Worm (Caenorhabditis elegans) whole organism, mixed stage, embryonic: ENCODE measurements around the gene pqn-41.

Source experiments
- M03D4.4 ChIP-seq: sonication (generic microtip); optimal IDR thresholded peaks from 2 replicates; lab custom pipeline; 2017; ENCODE audit warnings: mild to moderate bottlenecking, missing genetic modification characterization, missing compliant biosample characterization
- bed-3 ChIP-seq: fragments of 200-800 bp; sonication (Bioruptor generic); optimal IDR thresholded peaks from 3 replicates; lab custom pipeline; 2018; ENCODE audit warnings: mild to moderate bottlenecking, missing genetic modification characterization, moderate library complexity, missing compliant biosample characterization
- blmp-1 ChIP-seq: fragments of 150-350 bp; optimal IDR thresholded peaks from 2 replicates; lab custom pipeline; 2014; ENCODE audit warnings: missing biosample characterization, missing genetic modification characterization
- ceh-39 ChIP-seq: fragments of 150-350 bp; optimal IDR thresholded peaks from 2 replicates; lab custom pipeline; 2014; ENCODE audit warnings: missing biosample characterization, missing genetic modification characterization
- ceh-83 ChIP-seq: fragments of 200-800 bp; sonication (Bioruptor generic); optimal IDR thresholded peaks from 2 replicates; lab custom pipeline; 2018; ENCODE audit warnings: mild to moderate bottlenecking, missing genetic modification characterization, missing compliant biosample characterization
- ces-1 ChIP-seq: fragments of 150-350 bp; optimal IDR thresholded peaks from 2 replicates; lab custom pipeline; 2014; ENCODE audit warnings: missing biosample characterization, missing genetic modification reagents, missing genetic modification characterization
- cnd-1 ChIP-seq: fragments of 200-800 bp; sonication (Bioruptor generic); optimal IDR thresholded peaks from 2 replicates; lab custom pipeline; 2018; ENCODE audit warnings: mild to moderate bottlenecking, missing genetic modification characterization, missing compliant biosample characterization
- drap-1 ChIP-seq: fragments of 200-800 bp; sonication (Bioruptor generic); optimal IDR thresholded peaks from 3 replicates; lab custom pipeline; 2018; ENCODE audit warnings: mild to moderate bottlenecking, missing genetic modification characterization, missing compliant biosample characterization
- elt-1 ChIP-seq: sonication (generic microtip); optimal IDR thresholded peaks from 2 replicates; lab custom pipeline; 2017; ENCODE audit warnings: missing genetic modification characterization, mild to moderate bottlenecking, missing compliant biosample characterization, antibody characterized with exemption, moderate library complexity, borderline replicate concordance; ENCODE audit not compliant: insufficient read depth
- elt-3 ChIP-seq: fragments of 150-350 bp; optimal IDR thresholded peaks from 2 replicates; lab custom pipeline; 2014; ENCODE audit warnings: missing biosample characterization, missing genetic modification characterization
- flh-1 ChIP-seq: fragments of 200-800 bp; sonication (Bioruptor generic); optimal IDR thresholded peaks from 2 replicates; lab custom pipeline; 2018; ENCODE audit warnings: mild to moderate bottlenecking, missing genetic modification characterization, moderate library complexity, missing compliant biosample characterization
- ham-2 ChIP-seq: fragments of 200-800 bp; sonication (Bioruptor generic); optimal IDR thresholded peaks from 2 replicates; lab custom pipeline; 2018; ENCODE audit warnings: mild to moderate bottlenecking, missing genetic modification characterization, missing compliant biosample characterization
- hlh-1 ChIP-seq: fragments of 150-350 bp; optimal IDR thresholded peaks from 2 replicates; lab custom pipeline; 2014; ENCODE audit warnings: missing biosample characterization, missing genetic modification reagents, missing genetic modification characterization
- lin-13 ChIP-seq: fragments of 150-350 bp; optimal IDR thresholded peaks from 2 replicates; lab custom pipeline; 2014; ENCODE audit warnings: missing biosample characterization, missing genetic modification characterization
- lin-32 ChIP-seq: fragments of 200-800 bp; sonication (Bioruptor generic); optimal IDR thresholded peaks from 2 replicates; lab custom pipeline; 2018; ENCODE audit warnings: mild to moderate bottlenecking, missing genetic modification characterization, missing compliant biosample characterization
- lsy-2 ChIP-seq: fragments of 150-350 bp; optimal IDR thresholded peaks from 2 replicates; lab custom pipeline; 2014; ENCODE audit warnings: missing biosample characterization, missing genetic modification characterization
- mep-1 ChIP-seq: fragments of 150-350 bp; optimal IDR thresholded peaks from 2 replicates; lab custom pipeline; 2017; ENCODE audit warnings: missing biosample characterization, missing genetic modification reagents, missing genetic modification characterization, inconsistent platforms
- mls-2 ChIP-seq: sonication (generic microtip); optimal IDR thresholded peaks from 2 replicates; lab custom pipeline; 2016; ENCODE audit warnings: mild to moderate bottlenecking, missing genetic modification characterization, moderate library complexity, missing compliant biosample characterization
- nhr-12 ChIP-seq: fragments of 150-350 bp; optimal IDR thresholded peaks from 2 replicates; lab custom pipeline; 2014; ENCODE audit warnings: missing biosample characterization, missing genetic modification characterization
- nhr-2 ChIP-seq: fragments of 150-350 bp; optimal IDR thresholded peaks from 2 replicates; lab custom pipeline; 2014; ENCODE audit warnings: missing biosample characterization, missing genetic modification characterization
- nhr-237 ChIP-seq: fragments of 150-350 bp; optimal IDR thresholded peaks from 2 replicates; lab custom pipeline; 2014; ENCODE audit warnings: missing biosample characterization, missing genetic modification characterization
- nhr-76 ChIP-seq: sonication (generic microtip); optimal IDR thresholded peaks from 2 replicates; lab custom pipeline; 2017; ENCODE audit warnings: missing biosample characterization, missing genetic modification characterization
- pha-4 ChIP-seq: fragments of 150-350 bp; optimal IDR thresholded peaks from 2 replicates; lab custom pipeline; 2018; ENCODE audit warnings: missing biosample characterization, missing genetic modification reagents, missing genetic modification characterization
- sem-2 ChIP-seq: fragments of 200-800 bp; sonication (Bioruptor generic); optimal IDR thresholded peaks from 2 replicates; lab custom pipeline; 2018; ENCODE audit warnings: mild to moderate bottlenecking, missing genetic modification characterization, missing compliant biosample characterization
- snpc-4 ChIP-seq: fragments of 150-350 bp; optimal IDR thresholded peaks from 2 replicates; lab custom pipeline; 2014; ENCODE audit warnings: missing biosample characterization, missing genetic modification characterization
- sptf-1 ChIP-seq: sonication (generic microtip); optimal IDR thresholded peaks from 2 replicates; lab custom pipeline; 2017; ENCODE audit warnings: mild to moderate bottlenecking, missing genetic modification characterization, moderate library complexity, missing compliant biosample characterization
- tbx-8 ChIP-seq: fragments of 200-800 bp; sonication (Bioruptor generic); optimal IDR thresholded peaks from 2 replicates; lab custom pipeline; 2018; ENCODE audit warnings: mild to moderate bottlenecking, missing genetic modification characterization, moderate library complexity, missing compliant biosample characterization
- unc-120 ChIP-seq: sonication (generic microtip); optimal IDR thresholded peaks from 2 replicates; lab custom pipeline; 2017; ENCODE audit warnings: missing genetic modification characterization, missing compliant biosample characterization; ENCODE audit not compliant: poor library complexity, severe bottlenecking
- unc-39 ChIP-seq: fragments of 150-350 bp; optimal IDR thresholded peaks from 2 replicates; lab custom pipeline; 2014; ENCODE audit warnings: missing biosample characterization, missing genetic modification characterization
- unc-62 ChIP-seq: fragments of 150-350 bp; optimal IDR thresholded peaks from 2 replicates; lab custom pipeline; 2014; ENCODE audit warnings: missing biosample characterization, missing genetic modification reagents, missing genetic modification characterization
- zip-8 ChIP-seq: fragments of 150-350 bp; optimal IDR thresholded peaks from 2 replicates; lab custom pipeline; 2014; ENCODE audit warnings: missing biosample characterization, missing genetic modification characterization
- ztf-11 ChIP-seq: fragments of 150-350 bp; optimal IDR thresholded peaks from 2 replicates; lab custom pipeline; 2014; ENCODE audit warnings: missing biosample characterization, missing genetic modification characterization

pqn-41 gene

ce11 chrIII:1886914-1887313, 18.8 kb upstream of the pqn-41 start:
- TF ChIP-seq mep-1 (tag; lab: Kevin White, UChicago) (no peak), ces-1 (GFP tag; lab: Kevin White, UChicago) (no peak), unc-120 (tag; lab: Kevin White, UChicago) (no peak), lin-32 (GFP tag; lab: Kevin White, UChicago) (no peak), hlh-1 (tag; lab: Kevin White, UChicago) (no peak), nhr-76 (tag; lab: Kevin White, UChicago) (no peak), cnd-1 (tag; lab: Kevin White, UChicago) (no peak), elt-3 (tag; lab: Kevin White, UChicago) (no peak), elt-1 (tag; lab: Kevin White, UChicago) (no peak), unc-39 (tag; lab: Kevin White, UChicago) (no peak), mls-2 (no peak)

ce11 chrIII:1887354-1887753, 18.4 kb upstream of the pqn-41 start, which contains the start of gene B0524.3:
B0524.3 (plus strand) TSS chrIII:1887654.
- TF ChIP-seq nhr-2 (tag; lab: Kevin White, UChicago) (no peak), snpc-4 (tag; lab: Kevin White, UChicago) (no peak), ceh-83 (GFP tag; lab: Kevin White, UChicago) (no peak), blmp-1 (tag; lab: Kevin White, UChicago) (no peak), bed-3 (GFP tag; lab: Kevin White, UChicago) (no peak), lsy-2 (tag; lab: Kevin White, UChicago) (no peak), nhr-76 (tag; lab: Kevin White, UChicago) (no peak), M03D4.4 (tag; lab: Kevin White, UChicago) (no peak), tbx-8 (no peak), mep-1 (tag; lab: Kevin White, UChicago) (no peak), hlh-1 (tag; lab: Kevin White, UChicago) (no peak), unc-120 (tag; lab: Kevin White, UChicago) (no peak), ham-2 (no peak), pha-4 (tag; lab: Kevin White, UChicago) (no peak), ceh-39 (tag; lab: Kevin White, UChicago) (no peak), sem-2 (GFP tag; lab: Kevin White, UChicago) (no peak), nhr-12 (tag; lab: Kevin White, UChicago) (no peak)

- TF ChIP-seq ceh-39 (tag; lab: Kevin White, UChicago) = no peak
- no peak for TF ChIP-seq ztf-11 (tag; lab: Kevin White, UChicago)
- TF ChIP-seq mep-1 (tag; lab: Kevin White, UChicago) = no peak
- TF ChIP-seq nhr-76 (tag; lab: Kevin White, UChicago) = no peak
- no peak for TF ChIP-seq tbx-8
- no peak for TF ChIP-seq sptf-1
- no peak for TF ChIP-seq drap-1 (GFP tag; lab: Kevin White, UChicago)
- no peak for TF ChIP-seq ham-2
- TF ChIP-seq lin-13 = no peak
- TF ChIP-seq unc-62 (GFP tag; lab: Kevin White, UChicago) = no peak
- no peak for TF ChIP-seq nhr-12 (tag; lab: Kevin White, UChicago)
Observed at ce11 chrIII:1893405-1893804, 12.4 kb upstream of the pqn-41 start.

- TF ChIP-seq cnd-1 (tag; lab: Kevin White, UChicago) = no peak
- no peak for TF ChIP-seq elt-1 (tag; lab: Kevin White, UChicago)
- TF ChIP-seq blmp-1 (tag; lab: Kevin White, UChicago) = no peak
- no peak for TF ChIP-seq flh-1
- TF ChIP-seq zip-8 (tag; lab: Kevin White, UChicago) = no peak
- no peak for TF ChIP-seq snpc-4 (tag; lab: Kevin White, UChicago)
- TF ChIP-seq nhr-12 (tag; lab: Kevin White, UChicago) = no peak
- TF ChIP-seq unc-62 (GFP tag; lab: Kevin White, UChicago) = no peak
- TF ChIP-seq nhr-237 = no peak
- TF ChIP-seq unc-39 (tag; lab: Kevin White, UChicago) = no peak
- no peak for TF ChIP-seq nhr-2 (tag; lab: Kevin White, UChicago)
- no peak for TF ChIP-seq lin-32 (GFP tag; lab: Kevin White, UChicago)
Observed at ce11 chrIII:1893851-1894250, 11.9 kb upstream of the pqn-41 start, which contains the start of the genes B0524.5 and B0524.2. B0524.5 (minus strand) TSS chrIII:1893890. B0524.2 (plus strand) TSS chrIII:1894057.
